Worm (Caenorhabditis elegans): Measurements from ENCODE around the gene nhr-274.

DNA sequence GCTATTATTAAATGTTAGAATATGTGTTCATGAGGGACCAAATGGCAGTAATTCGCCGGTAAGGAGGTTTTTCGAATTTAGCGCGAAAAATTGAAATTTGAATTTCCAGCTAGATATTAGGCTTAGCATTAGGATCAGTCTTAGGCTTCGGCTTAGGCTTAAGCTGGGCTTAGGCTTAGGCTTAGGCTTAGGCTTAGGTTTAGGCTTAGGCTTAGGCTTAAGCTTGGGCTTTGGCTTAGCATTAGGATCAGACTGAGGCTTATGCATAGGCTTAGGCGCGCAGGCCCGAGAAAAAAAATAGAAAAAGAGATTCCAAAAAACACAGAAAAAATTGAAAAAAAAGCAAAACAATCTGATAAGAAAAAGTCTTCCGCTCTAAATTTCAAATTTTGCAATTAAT is 16.8 kb downstream of the nhr-274 start:
- TF ChIP-seq lsy-2 (tag; optimal IDR thresholded peaks at IDR 0.05) = no peak
- no peak for TF ChIP-seq sptf-1 (tag; optimal IDR thresholded peaks at IDR 0.05)
- TF ChIP-seq ceh-39 (tag; optimal IDR thresholded peaks at IDR 0.05) = no peak
- no peak for TF ChIP-seq bed-3 (GFP tag; optimal IDR thresholded peaks at IDR 0.05)
- no peak for TF ChIP-seq ces-1 (GFP tag; optimal IDR thresholded peaks at IDR 0.05)
- no peak for TF ChIP-seq unc-62 (GFP tag; optimal IDR thresholded peaks at IDR 0.05)

All from whole organism, mixed stage, embryonic.